Fruit fly (Drosophila melanogaster) whole organism, prepupa: ENCODE results near the gene CG14427.

ENCODE experiments used
- CG3032 ChIP-seq: fragments of 200-800 bp; optimal IDR thresholded peaks from 2 replicates; lab custom pipeline; 2019; ENCODE audit warnings: missing biosample characterization, mild to moderate bottlenecking, missing genetic modification characterization, moderate library complexity
- Gug ChIP-seq: fragments of 200-800 bp; sonication (Bioruptor generic); IDR thresholded peaks from 2 replicates; pipeline ENCODE4 v1.3.6; 2022; ENCODE audit warnings: missing biosample characterization, missing genetic modification characterization
- Sox14 ChIP-seq: fragments of 200-800 bp; sonication (Bioruptor generic); optimal IDR thresholded peaks from 3 replicates; lab custom pipeline; 2016; ENCODE audit warnings: missing biosample characterization, missing genetic modification characterization
- eg ChIP-seq: fragments of 200-800 bp; sonication (Bioruptor generic); IDR thresholded peaks from 3 replicates; pipeline ENCODE4 v1.3.6; 2022; ENCODE audit warnings: missing biosample characterization, missing genetic modification characterization

DNA sequence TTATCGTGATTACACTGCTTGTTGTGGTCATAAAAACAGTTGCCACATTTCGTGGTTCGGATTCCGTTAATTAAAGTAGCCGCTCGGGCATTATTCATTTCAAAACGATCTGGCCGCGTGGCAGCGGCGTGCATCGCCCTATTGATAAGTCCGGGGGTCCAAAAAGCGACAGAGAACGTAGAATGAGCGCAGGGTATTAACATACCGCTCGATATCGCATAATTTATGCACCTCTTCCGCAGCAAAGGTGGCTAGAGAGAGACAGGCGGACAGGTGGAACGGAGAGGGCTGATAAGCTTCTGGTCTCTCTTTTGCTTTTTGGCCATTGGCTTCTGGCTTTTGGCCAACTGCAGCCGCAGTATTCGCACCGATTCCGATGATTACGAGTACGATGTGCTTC, 27.7 kb downstream of the CG14427 start:
- no peak for TF ChIP-seq CG3032 (tag; lab: Kevin White, UChicago)
- no peak for TF ChIP-seq Gug (GFP tag; lab: Robert Waterston, UW)
- TF ChIP-seq eg = no peak
- TF ChIP-seq Sox14 (GFP tag; lab: Kevin White, UChicago) = no peak
